Fruit fly (Drosophila melanogaster) whole organism, adult: ENCODE measurements around the gene CG31659.

Source experiments
- CG11617 ChIP-seq: fragments of 200-800 bp; sonication (Bioruptor generic); optimal IDR thresholded peaks from 2 replicates; lab custom pipeline; 2017; ENCODE audit warnings: mild to moderate bottlenecking, missing biosample characterization, missing genetic modification reagents, missing genetic modification characterization
- CG12768 ChIP-seq: fragments of 200-800 bp; sonication (Bioruptor generic); optimal IDR thresholded peaks from 2 replicates; lab custom pipeline; 2017; ENCODE audit warnings: missing biosample characterization, missing genetic modification characterization, mild to moderate bottlenecking, moderate library complexity, missing genetic modification reagents
- CG1620 ChIP-seq: fragments of 200-800 bp; sonication (Bioruptor generic); optimal IDR thresholded peaks from 2 replicates; lab custom pipeline; 2016; ENCODE audit warnings: missing biosample characterization, missing genetic modification characterization
- CG5204 ChIP-seq: fragments of 200-800 bp; sonication (Bioruptor generic); optimal IDR thresholded peaks from 2 replicates; lab custom pipeline; 2016; ENCODE audit warnings: missing biosample characterization, missing genetic modification characterization
- Crg-1 ChIP-seq: fragments of 200-800 bp; sonication (Bioruptor generic); optimal IDR thresholded peaks from 2 replicates; lab custom pipeline; 2016; ENCODE audit warnings: missing biosample characterization, missing genetic modification characterization
- Hr96 ChIP-seq: fragments of 200-800 bp; sonication (Bioruptor generic); optimal IDR thresholded peaks from 2 replicates; lab custom pipeline; 2016; ENCODE audit warnings: missing biosample characterization, missing genetic modification characterization
- bab1 ChIP-seq: fragments of 200-800 bp; sonication (Bioruptor generic); optimal IDR thresholded peaks from 3 replicates; lab custom pipeline; 2019; ENCODE audit warnings: missing biosample characterization, mild to moderate bottlenecking, missing genetic modification characterization, moderate library complexity
- cnc ChIP-seq, 2 experiments: fragments of >200 bp; optimal IDR thresholded peaks; 2 replicates each; lab custom pipeline; 2017
- kay ChIP-seq: fragments of 200-800 bp; sonication (Bioruptor generic); peaks from one replicate; lab custom pipeline; 2016; ENCODE audit warnings: missing biosample characterization, missing genetic modification characterization, borderline replicate concordance
- tj ChIP-seq: fragments of 200-800 bp; sonication (Bioruptor generic); optimal IDR thresholded peaks from 3 replicates; lab custom pipeline; 2017; ENCODE audit warnings: missing biosample characterization, mild to moderate bottlenecking, missing genetic modification characterization, moderate library complexity

Gene CG31659

DNA sequence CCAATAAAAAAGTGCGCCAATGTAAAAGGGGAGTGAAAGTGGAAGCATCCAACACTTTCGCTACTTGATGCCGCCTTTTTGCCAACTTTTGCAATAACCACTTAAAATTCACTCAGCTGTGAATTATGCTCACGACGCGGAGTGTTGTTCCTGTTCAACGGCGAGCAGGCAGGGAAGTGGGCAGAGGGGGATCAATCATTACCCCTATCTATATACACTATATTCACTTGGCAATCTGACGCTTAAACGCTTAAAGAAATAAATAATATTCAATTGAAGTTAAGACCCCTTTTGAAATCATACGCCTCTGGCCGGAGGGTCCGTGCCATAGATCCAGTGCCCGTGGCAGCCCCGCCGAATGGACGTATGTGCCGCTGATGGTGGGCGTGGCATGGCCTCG is 44.3 kb downstream of the CG31659 start:
- TF ChIP-seq tj (GFP tag; lab: Kevin White, UChicago) (no peak), CG1620 (GFP tag; lab: Kevin White, UChicago) (no peak), Hr96 (GFP tag; lab: Kevin White, UChicago) (no peak), CG5204 (GFP tag; lab: Kevin White, UChicago) (no peak), CG12768 (GFP tag; lab: Kevin White, UChicago) (no peak), cnc (optimal IDR thresholded peaks at IDR 0.05; lab: Kevin White, UChicago) (no peak)

DNA sequence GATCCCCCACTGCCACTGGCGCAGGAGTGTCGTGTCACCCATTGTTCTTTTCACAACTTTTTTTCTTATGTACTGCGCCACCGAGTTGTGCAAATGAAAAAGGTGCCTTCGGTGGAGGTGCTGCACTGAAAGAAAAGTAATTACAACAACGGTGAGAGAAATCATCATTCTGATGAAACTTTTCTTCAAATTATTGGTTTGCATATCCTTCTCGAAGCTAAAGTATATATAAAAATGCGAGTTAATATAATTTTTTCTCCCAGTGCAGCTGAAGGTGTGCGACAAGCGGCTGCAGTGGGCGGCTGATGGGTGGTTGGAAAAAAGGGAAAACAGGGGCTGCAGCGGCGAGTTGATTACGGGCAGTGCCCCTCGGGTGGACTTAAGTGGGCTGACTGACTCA is 47.3 kb downstream of the CG31659 start:
- TF ChIP-seq kay (GFP tag; lab: Kevin White, UChicago) = no peak
- no peak for TF ChIP-seq CG11617 (GFP tag; lab: Kevin White, UChicago)
- TF ChIP-seq CG12768 (GFP tag; lab: Kevin White, UChicago) = no peak
- no peak for TF ChIP-seq bab1 (GFP tag; lab: Kevin White, UChicago)
- TF ChIP-seq tj (GFP tag; lab: Kevin White, UChicago) = no peak
- no peak for TF ChIP-seq Crg-1 (GFP tag; lab: Kevin White, UChicago)
- TF ChIP-seq CG5204 (GFP tag; lab: Kevin White, UChicago) = no peak
